Worm (Caenorhabditis elegans) whole organism, L4 larva: ENCODE measurements around the gene sri-2.

Experiments used
- egl-43 ChIP-seq: fragments of 200-800 bp; sonication (Bioruptor generic); IDR thresholded peaks from 2 replicates; pipeline ENCODE4 v1.3.6; 2022; ENCODE audit warnings: missing genetic modification reagents, missing genetic modification characterization, missing compliant biosample characterization
- lim-7 ChIP-seq: fragments of 200-800 bp; sonication (Bioruptor generic); IDR thresholded peaks from 2 replicates; pipeline ENCODE4 v1.3.6; 2022; ENCODE audit warnings: missing genetic modification characterization, missing compliant biosample characterization
- nhr-6 ChIP-seq: fragments of 150-350 bp; optimal IDR thresholded peaks from 2 replicates; lab custom pipeline; 2014; ENCODE audit warnings: missing biosample characterization, missing genetic modification characterization
- snpc-4 ChIP-seq: fragments of 150-350 bp; optimal IDR thresholded peaks from 2 replicates; lab custom pipeline; 2014; ENCODE audit warnings: missing biosample characterization, missing genetic modification characterization
- unc-39 ChIP-seq: sonication (generic microtip); optimal IDR thresholded peaks from 2 replicates; lab custom pipeline; 2017; ENCODE audit warnings: missing biosample characterization, missing genetic modification characterization

DNA sequence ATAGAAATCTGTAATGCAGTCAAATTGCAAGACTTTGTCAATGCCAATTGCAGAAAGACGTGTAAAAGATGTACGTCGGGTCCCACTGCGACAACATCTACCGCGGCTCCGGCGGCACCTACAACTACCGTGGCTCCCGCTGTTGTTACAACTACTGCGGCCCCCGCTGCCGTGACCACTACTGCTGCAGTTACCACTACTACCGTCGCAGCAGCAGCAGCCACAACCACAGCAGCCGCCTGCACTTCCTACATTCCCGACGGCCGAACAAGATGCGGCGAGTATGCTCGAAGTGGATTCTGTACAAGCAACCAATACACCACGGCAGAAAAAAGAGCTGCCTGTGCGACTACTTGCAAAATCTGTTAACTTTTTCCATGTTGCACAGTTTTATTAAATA, 50.2 kb downstream of the sri-2 start:
- TF ChIP-seq nhr-6 (tag; lab: Kevin White, UChicago) (no peak), egl-43 (GFP tag; lab: Robert Waterston, UW) (no peak), lim-7 (GFP tag; lab: Robert Waterston, UW) (no peak), unc-39 (tag; lab: Kevin White, UChicago) (no peak), snpc-4 (tag; lab: Kevin White, UChicago) (no peak)
